Worm (Caenorhabditis elegans): ENCODE data around the gene cyp-33B1.
A peak's percentile ranks its signal among the peaks of the same experiment; 100 is the strongest.

The cyp-33B1 gene

DNA sequence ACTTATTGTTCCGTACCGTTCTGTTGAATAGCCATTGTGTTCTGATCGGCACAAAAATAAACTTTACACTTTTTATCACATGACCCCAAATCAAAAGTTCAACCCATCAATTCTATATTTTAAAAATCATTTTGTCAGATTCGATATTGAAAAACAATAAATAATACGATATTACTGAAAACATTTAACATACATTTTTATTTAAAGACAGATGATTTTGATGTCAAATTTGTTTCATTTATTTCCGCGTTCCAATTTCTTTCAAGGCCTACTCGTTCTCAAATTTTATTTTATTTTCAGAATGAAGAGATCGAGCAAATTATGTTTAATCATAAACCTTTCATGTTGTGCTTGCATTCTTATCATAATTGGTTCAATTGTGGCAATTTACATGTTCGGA, 46.3 kb upstream of the cyp-33B1 start, which contains the start of gene F59E11.5:
Gene F59E11.5, plus strand, starts transcription at position 301 of the 400 bp plus-strand sequence.
- TF ChIP-seq nhr-25 (tag; optimal IDR thresholded peaks at IDR 0.05) (peak; percentile 35), ceh-16 (tag; optimal IDR thresholded peaks at IDR 0.05) (no peak), aly-2 (tag; optimal IDR thresholded peaks at IDR 0.05) (no peak)

ce11 chrV:9001175-9001574, 40.0 kb upstream of the cyp-33B1 start, which contains the start of gene F59E11.2:
Gene F59E11.2, plus strand, starts transcription at chrV:9001475.
- TF ChIP-seq sma-3 (GFP tag; optimal IDR thresholded peaks at IDR 0.05) = no peak
- no peak for TF ChIP-seq snpc-4 (tag; optimal IDR thresholded peaks at IDR 0.05)
- no peak for TF ChIP-seq unc-62 (GFP tag; optimal IDR thresholded peaks at IDR 0.05)
- no peak for TF ChIP-seq nhr-25 (tag; optimal IDR thresholded peaks at IDR 0.05)
- no peak for TF ChIP-seq lin-11 (tag; optimal IDR thresholded peaks at IDR 0.05)
- no peak for TF ChIP-seq nhr-10 (tag; optimal IDR thresholded peaks at IDR 0.05)
- no peak for TF ChIP-seq nhr-11 (tag; optimal IDR thresholded peaks at IDR 0.05)
- TF ChIP-seq lin-39 (tag; optimal IDR thresholded peaks at IDR 0.05) = no peak
- no peak for TF ChIP-seq alr-1 (tag; optimal IDR thresholded peaks at IDR 0.05)
- no peak for TF ChIP-seq mbf-1 (tag; optimal IDR thresholded peaks at IDR 0.05)

DNA sequence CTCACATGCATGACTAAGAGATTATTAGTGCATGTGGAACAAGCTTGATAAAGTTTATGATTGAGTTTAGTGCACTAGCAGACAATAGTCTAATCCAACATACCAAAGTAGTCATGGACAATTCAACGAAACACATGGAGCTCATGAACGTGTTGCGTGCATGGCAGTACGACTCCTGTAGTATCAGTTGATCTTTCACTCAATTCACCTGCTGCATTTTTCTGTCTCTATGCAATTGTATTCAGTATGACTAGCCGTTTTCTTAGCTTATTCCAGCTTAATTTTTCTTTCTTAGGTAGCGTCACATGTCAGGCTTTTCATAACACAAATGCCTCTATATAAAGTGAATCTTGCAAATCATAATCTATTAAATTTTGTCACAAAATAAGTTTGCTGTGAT, 37.8 kb upstream of the cyp-33B1 start, which contains the start of gene srx-1:
Gene srx-1, plus strand, starts transcription at position 382 of the 400 bp plus-strand sequence.
- TF ChIP-seq unc-39 (tag; optimal IDR thresholded peaks at IDR 0.05) = no peak

DNA sequence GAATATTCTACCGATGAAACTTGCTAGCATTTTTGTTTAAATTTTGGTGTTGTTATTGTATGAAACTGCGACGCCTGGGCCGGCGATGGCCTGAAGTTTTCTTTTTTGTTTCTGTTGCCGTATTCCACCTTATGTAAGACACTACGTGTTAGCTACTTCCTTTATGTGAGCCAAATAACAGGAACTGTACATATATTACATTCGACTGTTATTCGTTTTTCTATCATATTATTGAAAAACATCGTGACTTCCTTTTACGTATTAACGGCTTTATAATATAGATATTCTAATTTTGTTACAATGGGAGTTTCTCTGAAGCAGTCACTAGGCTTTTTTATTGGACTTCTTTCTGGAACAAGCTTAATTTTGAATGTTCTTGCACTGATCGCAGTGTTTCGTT, 35.9 kb upstream of the cyp-33B1 start, which contains the start of gene srx-3:
Gene srx-3, plus strand, starts transcription at position 301 of the 400 bp plus-strand sequence.
- no peak for TF ChIP-seq peb-1 (tag; optimal IDR thresholded peaks at IDR 0.05)
- no peak for TF ChIP-seq sma-9 (GFP tag; optimal IDR thresholded peaks at IDR 0.05)
- no peak for TF ChIP-seq sma-9 (tag; optimal IDR thresholded peaks at IDR 0.05)

ce11 chrV:9009175-9009574, 32.0 kb upstream of the cyp-33B1 start, which contains the start of gene srx-2:
Gene srx-2, plus strand, starts transcription at chrV:9009475.
- TF ChIP-seq nhr-237 (tag; optimal IDR thresholded peaks at IDR 0.05) = no peak
- TF ChIP-seq egl-27 (tag; optimal IDR thresholded peaks at IDR 0.05) = no peak
- no peak for TF ChIP-seq lsy-2 (tag; optimal IDR thresholded peaks at IDR 0.05)
- no peak for TF ChIP-seq nhr-129 (tag; optimal IDR thresholded peaks at IDR 0.05)
- no peak for TF ChIP-seq sem-4 (tag; optimal IDR thresholded peaks at IDR 0.05)

- TF ChIP-seq crh-2 (tag; optimal IDR thresholded peaks at IDR 0.05) = no peak
- no peak for TF ChIP-seq alr-1 (tag; optimal IDR thresholded peaks at IDR 0.05)
- no peak for TF ChIP-seq gmeb-1 (tag; optimal IDR thresholded peaks at IDR 0.05)
- TF ChIP-seq peb-1 (tag; optimal IDR thresholded peaks at IDR 0.05) = no peak
- TF ChIP-seq nhr-6 (tag; optimal IDR thresholded peaks at IDR 0.05) = no peak
- no peak for TF ChIP-seq lin-11 (tag; optimal IDR thresholded peaks at IDR 0.05)
These were observed 27.4 kb upstream of the cyp-33B1 start, which contains the start of gene srh-201 for ce11 chrV:9013765-9014164. Gene srh-201, minus strand, starts transcription at chrV:9013865.

- no peak for TF ChIP-seq fos-1 (tag; optimal IDR thresholded peaks at IDR 0.05)
- TF ChIP-seq snpc-4 (tag; optimal IDR thresholded peaks at IDR 0.05) = no peak
- no peak for TF ChIP-seq nhr-237 (tag; optimal IDR thresholded peaks at IDR 0.05)
- no peak for TF ChIP-seq nhr-12 (tag; optimal IDR thresholded peaks at IDR 0.05)
- no peak for TF ChIP-seq mdl-1 (tag; optimal IDR thresholded peaks at IDR 0.05)
- no peak for TF ChIP-seq lin-39 (tag; optimal IDR thresholded peaks at IDR 0.05)
- TF ChIP-seq sma-9 (GFP tag; optimal IDR thresholded peaks at IDR 0.05) = no peak
- no peak for TF ChIP-seq sma-9 (tag; optimal IDR thresholded peaks at IDR 0.05)
- no peak for TF ChIP-seq nhr-6 (tag; optimal IDR thresholded peaks at IDR 0.05)
- TF ChIP-seq zag-1 (tag; optimal IDR thresholded peaks at IDR 0.05) = no peak
- TF ChIP-seq ztf-11 (tag; optimal IDR thresholded peaks at IDR 0.05) = no peak
- no peak for TF ChIP-seq crh-2 (tag; optimal IDR thresholded peaks at IDR 0.05)
- no peak for TF ChIP-seq unc-62 (GFP tag; optimal IDR thresholded peaks at IDR 0.05)
- TF ChIP-seq nhr-21 (tag; optimal IDR thresholded peaks at IDR 0.05) = no peak
- TF ChIP-seq R02D3.7 (tag; optimal IDR thresholded peaks at IDR 0.05) = no peak
These were observed 25.6 kb upstream of the cyp-33B1 start, which contains the start of gene srt-18 for ce11 chrV:9015540-9015939. Gene srt-18, minus strand, starts transcription at chrV:9015640.

All from whole organism, L2 larva.